Worm (Caenorhabditis elegans) whole organism, mixed stage, embryonic: ENCODE measurements around the gene Y66D12A.19.

ENCODE experiments used
- M03D4.4 ChIP-seq: sonication (generic microtip); optimal IDR thresholded peaks from 2 replicates; lab custom pipeline; 2017; ENCODE audit warnings: mild to moderate bottlenecking, missing genetic modification characterization, missing compliant biosample characterization
- ces-1 ChIP-seq: fragments of 150-350 bp; optimal IDR thresholded peaks from 2 replicates; lab custom pipeline; 2014; ENCODE audit warnings: missing biosample characterization, missing genetic modification reagents, missing genetic modification characterization
- ham-2 ChIP-seq: fragments of 200-800 bp; sonication (Bioruptor generic); optimal IDR thresholded peaks from 2 replicates; lab custom pipeline; 2018; ENCODE audit warnings: mild to moderate bottlenecking, missing genetic modification characterization, missing compliant biosample characterization
- lsy-2 ChIP-seq: fragments of 150-350 bp; optimal IDR thresholded peaks from 2 replicates; lab custom pipeline; 2014; ENCODE audit warnings: missing biosample characterization, missing genetic modification characterization
- mep-1 ChIP-seq: fragments of 150-350 bp; optimal IDR thresholded peaks from 2 replicates; lab custom pipeline; 2017; ENCODE audit warnings: missing biosample characterization, missing genetic modification reagents, missing genetic modification characterization, inconsistent platforms
- nhr-237 ChIP-seq: fragments of 150-350 bp; optimal IDR thresholded peaks from 2 replicates; lab custom pipeline; 2014; ENCODE audit warnings: missing biosample characterization, missing genetic modification characterization
- pha-4 ChIP-seq: fragments of 150-350 bp; optimal IDR thresholded peaks from 2 replicates; lab custom pipeline; 2018; ENCODE audit warnings: missing biosample characterization, missing genetic modification reagents, missing genetic modification characterization
- snpc-4 ChIP-seq: fragments of 150-350 bp; optimal IDR thresholded peaks from 2 replicates; lab custom pipeline; 2014; ENCODE audit warnings: missing biosample characterization, missing genetic modification characterization
- sptf-1 ChIP-seq: sonication (generic microtip); optimal IDR thresholded peaks from 2 replicates; lab custom pipeline; 2017; ENCODE audit warnings: mild to moderate bottlenecking, missing genetic modification characterization, moderate library complexity, missing compliant biosample characterization
- unc-120 ChIP-seq: sonication (generic microtip); optimal IDR thresholded peaks from 2 replicates; lab custom pipeline; 2017; ENCODE audit warnings: missing genetic modification characterization, missing compliant biosample characterization; ENCODE audit not compliant: poor library complexity, severe bottlenecking
- unc-39 ChIP-seq: fragments of 150-350 bp; optimal IDR thresholded peaks from 2 replicates; lab custom pipeline; 2014; ENCODE audit warnings: missing biosample characterization, missing genetic modification characterization
- unc-62 ChIP-seq: fragments of 150-350 bp; optimal IDR thresholded peaks from 2 replicates; lab custom pipeline; 2014; ENCODE audit warnings: missing biosample characterization, missing genetic modification reagents, missing genetic modification characterization
- ztf-11 ChIP-seq: fragments of 150-350 bp; optimal IDR thresholded peaks from 2 replicates; lab custom pipeline; 2014; ENCODE audit warnings: missing biosample characterization, missing genetic modification characterization

DNA sequence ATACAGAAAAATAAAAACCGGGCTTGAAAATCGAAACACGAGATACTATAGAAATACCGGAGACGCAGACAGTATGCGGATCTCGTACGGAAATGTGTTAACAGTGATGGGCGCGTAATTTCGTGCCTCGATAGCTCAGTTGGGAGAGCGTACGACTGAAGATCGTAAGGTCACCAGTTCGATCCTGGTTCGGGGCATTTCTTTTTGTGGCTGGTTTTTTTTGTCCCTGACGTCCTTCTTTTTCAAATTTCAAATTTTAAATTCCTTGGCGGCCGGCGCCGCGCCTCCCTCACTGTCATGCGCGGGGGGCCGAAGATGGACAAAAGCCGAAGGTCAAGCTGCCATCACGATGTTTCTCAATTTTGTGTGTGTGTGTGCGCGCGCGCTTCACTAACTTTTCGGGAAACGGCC, 45.8 kb downstream of the Y66D12A.19 start:
- no peak for TF ChIP-seq pha-4 (tag; lab: Kevin White, UChicago)
- no peak for TF ChIP-seq nhr-237 (tag; lab: Kevin White, UChicago)
- no peak for TF ChIP-seq unc-39 (tag; lab: Kevin White, UChicago)
- TF ChIP-seq unc-62 = no peak
- TF ChIP-seq ztf-11 (tag; lab: Kevin White, UChicago) = no peak
- TF ChIP-seq unc-120 (tag; lab: Kevin White, UChicago) = no peak
- TF ChIP-seq sptf-1 = no peak
- no peak for TF ChIP-seq snpc-4 (tag; lab: Kevin White, UChicago)
- TF ChIP-seq M03D4.4 = no peak
- TF ChIP-seq lsy-2 (tag; lab: Kevin White, UChicago) = no peak
- no peak for TF ChIP-seq ces-1
- no peak for TF ChIP-seq ham-2 (GFP tag; lab: Kevin White, UChicago)
- no peak for TF ChIP-seq mep-1 (tag; lab: Kevin White, UChicago)
